Fruit fly (Drosophila melanogaster): ENCODE measurements around the gene CG32847.

The CG32847 gene

dm6 chr3L:15162005-15162404, 40.6 kb downstream of the CG32847 start:
- TF ChIP-seq Sin3A (optimal IDR thresholded peaks at IDR 0.05) (no peak), insv (optimal IDR thresholded peaks at IDR 0.05) (no peak), Myc (optimal IDR thresholded peaks at IDR 0.05) (no peak), ttk (optimal IDR thresholded peaks at IDR 0.05) (no peak), psq (optimal IDR thresholded peaks at IDR 0.05) (no peak), h (optimal IDR thresholded peaks at IDR 0.05) (no peak)

- TF ChIP-seq ttk (optimal IDR thresholded peaks at IDR 0.05) (no peak), Myc (optimal IDR thresholded peaks at IDR 0.05) (no peak), h (optimal IDR thresholded peaks at IDR 0.05) (no peak), psq (optimal IDR thresholded peaks at IDR 0.05) (no peak), insv (optimal IDR thresholded peaks at IDR 0.05) (no peak), Sin3A (optimal IDR thresholded peaks at IDR 0.05) (no peak)
These were observed 41.6 kb downstream of the CG32847 start for dm6 chr3L:15162988-15163387.

dm6 chr3L:15163414-15163813, 42.0 kb downstream of the CG32847 start, which contains the start of gene CG7011:
Gene CG7011, minus strand, starts transcription at chr3L:15163628.
- no peak for TF ChIP-seq psq (optimal IDR thresholded peaks at IDR 0.05)
- no peak for TF ChIP-seq Sin3A (optimal IDR thresholded peaks at IDR 0.05)
- TF ChIP-seq h (optimal IDR thresholded peaks at IDR 0.05), result no peak
- no peak for TF ChIP-seq Myc (optimal IDR thresholded peaks at IDR 0.05)
- no peak for TF ChIP-seq insv (optimal IDR thresholded peaks at IDR 0.05)
- TF ChIP-seq ttk (optimal IDR thresholded peaks at IDR 0.05), result no peak

- no peak for TF ChIP-seq h (optimal IDR thresholded peaks at IDR 0.05)
These were observed 47.6 kb downstream of the CG32847 start for dm6 chr3L:15169010-15169409.

- no peak for TF ChIP-seq Sin3A (optimal IDR thresholded peaks at IDR 0.05)
- no peak for TF ChIP-seq psq (optimal IDR thresholded peaks at IDR 0.05)
- TF ChIP-seq insv (optimal IDR thresholded peaks at IDR 0.05), result no peak
- TF ChIP-seq h (optimal IDR thresholded peaks at IDR 0.05), result no peak
- no peak for TF ChIP-seq ttk (optimal IDR thresholded peaks at IDR 0.05)
- no peak for TF ChIP-seq Myc (optimal IDR thresholded peaks at IDR 0.05)
These were observed 48.4 kb downstream of the CG32847 start for dm6 chr3L:15169795-15170194.

Data from Kc167 (cell line).